Fruit fly (Drosophila melanogaster) whole organism, wandering third instar larva: ENCODE results near the gene CG3402.

Source experiments
- Abd-B ChIP-seq: fragments of >200 bp; optimal IDR thresholded peaks from 2 replicates; lab custom pipeline; 2017; ENCODE audit warnings: missing biosample characterization, missing genetic modification characterization
- CG9705 ChIP-seq: fragments of 200-800 bp; sonication (Bioruptor generic); optimal IDR thresholded peaks from 2 replicates; lab custom pipeline; 2018; ENCODE audit warnings: missing biosample characterization, mild to moderate bottlenecking, missing genetic modification characterization
- CrebA ChIP-seq: fragments of 200-800 bp; sonication (Bioruptor generic); optimal IDR thresholded peaks from 2 replicates; lab custom pipeline; 2016; ENCODE audit warnings: missing biosample characterization, mild to moderate bottlenecking, missing genetic modification characterization, borderline replicate concordance
- Dfd ChIP-seq: fragments of >200 bp; optimal IDR thresholded peaks from 2 replicates; lab custom pipeline; 2017; ENCODE audit warnings: missing biosample characterization, missing genetic modification characterization
- Dif ChIP-seq: fragments of 200-275, 200-300 bp; sonication (Bioruptor generic); optimal IDR thresholded peaks from 2 replicates; lab custom pipeline; 2018; ENCODE audit warnings: missing biosample characterization, missing genetic modification characterization; ENCODE audit not compliant: partially characterized antibody
- GATAd ChIP-seq: sonication (Bioruptor generic); optimal IDR thresholded peaks from 2 replicates; lab custom pipeline; 2016; ENCODE audit warnings: missing biosample characterization, missing genetic modification characterization
- HLH106 ChIP-seq: fragments of 200-800 bp; optimal IDR thresholded peaks from 3 replicates; lab custom pipeline; 2019; ENCODE audit warnings: missing biosample characterization, mild to moderate bottlenecking, missing genetic modification characterization, moderate library complexity
- Hnf4 ChIP-seq: fragments of 200-800 bp; sonication (Bioruptor generic); optimal IDR thresholded peaks from 2 replicates; lab custom pipeline; 2016; ENCODE audit warnings: missing biosample characterization, mild to moderate bottlenecking, missing genetic modification characterization
- Hr78 ChIP-seq: fragments of >200 bp; optimal IDR thresholded peaks from 2 replicates; lab custom pipeline; 2017; ENCODE audit warnings: missing biosample characterization, missing genetic modification characterization
- Hr83 ChIP-seq: fragments of 200-300 bp; sonication (Bioruptor generic); optimal IDR thresholded peaks from 2 replicates; lab custom pipeline; 2016; ENCODE audit warnings: missing biosample characterization, mild to moderate bottlenecking, missing genetic modification characterization, moderate library complexity; ENCODE audit not compliant: poor library complexity, severe bottlenecking
- Jra ChIP-seq: sonication (Bioruptor generic); optimal IDR thresholded peaks from 2 replicates; lab custom pipeline; 2016; ENCODE audit warnings: missing biosample characterization, missing genetic modification characterization
- Mio ChIP-seq: sonication (Bioruptor generic); optimal IDR thresholded peaks from 2 replicates; lab custom pipeline; 2016; ENCODE audit warnings: missing biosample characterization, missing genetic modification characterization
- N ChIP-seq: fragments of >200 bp; optimal IDR thresholded peaks from 2 replicates; lab custom pipeline; 2018; ENCODE audit warnings: missing biosample characterization, missing external identifiers, missing genetic modification characterization
- OdsH ChIP-seq: fragments of 200-800 bp; sonication (Bioruptor generic); optimal IDR thresholded peaks from 2 replicates; lab custom pipeline; 2016; ENCODE audit warnings: missing biosample characterization, mild to moderate bottlenecking, missing genetic modification characterization
- Rel ChIP-seq, 2 experiments: fragments of 200-800 bp; sonication (Bioruptor generic) in 1 of 2; optimal IDR thresholded peaks; 2 replicates in 1 of 2; 3 replicates in 1 of 2; lab custom pipeline; 2016 to 2019; ENCODE audit warnings: mild to moderate bottlenecking in 2 of 2, missing biosample characterization in 2 of 2, missing genetic modification characterization in 2 of 2, moderate library complexity in 1 of 2
- Sp1 ChIP-seq: fragments of 200-800 bp; sonication (Bioruptor generic); optimal IDR thresholded peaks from 3 replicates; lab custom pipeline; 2019; ENCODE audit warnings: missing biosample characterization, mild to moderate bottlenecking, missing genetic modification characterization, moderate library complexity
- Vsx2 ChIP-seq: fragments of 200-300, 225-300 bp; sonication (Bioruptor generic); optimal IDR thresholded peaks from 2 replicates; lab custom pipeline; 2018; ENCODE audit warnings: missing biosample characterization, missing genetic modification characterization; ENCODE audit not compliant: partially characterized antibody
- br ChIP-seq: fragments of 200-800 bp; sonication (Bioruptor generic); optimal IDR thresholded peaks from 2 replicates; lab custom pipeline; 2016; ENCODE audit warnings: missing biosample characterization, missing genetic modification characterization
- dl ChIP-seq, 2 experiments: fragments of 175-275, 200-275 bp in 1 of 2; fragments of 200-275 bp in 1 of 2; sonication (Bioruptor generic); optimal IDR thresholded peaks; lab custom pipeline; 2018; ENCODE audit warnings: mild to moderate bottlenecking in 2 of 2, missing biosample characterization in 2 of 2, missing genetic modification characterization in 2 of 2, moderate library complexity in 2 of 2; ENCODE audit not compliant: partially characterized antibody in 2 of 2, insufficient read depth in 1 of 2
- dmrt93B ChIP-seq: fragments of 200-800 bp; sonication (Bioruptor generic); optimal IDR thresholded peaks from 2 replicates; lab custom pipeline; 2018; ENCODE audit warnings: missing biosample characterization, mild to moderate bottlenecking, missing genetic modification characterization
- dsf ChIP-seq: sonication (Bioruptor generic); optimal IDR thresholded peaks from 2 replicates; lab custom pipeline; 2016; ENCODE audit warnings: missing biosample characterization, missing genetic modification characterization, borderline replicate concordance
- ey ChIP-seq: fragments of 200-800 bp; sonication (Bioruptor generic); optimal IDR thresholded peaks from 2 replicates; lab custom pipeline; 2016; ENCODE audit warnings: missing biosample characterization, missing genetic modification characterization
- foxo ChIP-seq, 2 experiments: fragments of 200-800 bp; sonication (Bioruptor generic); optimal IDR thresholded peaks; 2 replicates in 1 of 2; 3 replicates in 1 of 2; lab custom pipeline; 2016 to 2017; ENCODE audit warnings: missing biosample characterization in 2 of 2, missing genetic modification characterization in 2 of 2
- h ChIP-seq: fragments of 200-800 bp; sonication (Bioruptor generic); optimal IDR thresholded peaks from 3 replicates; lab custom pipeline; 2016; ENCODE audit warnings: missing biosample characterization, mild to moderate bottlenecking, missing genetic modification characterization
- pan ChIP-seq: fragments of >200 bp; optimal IDR thresholded peaks from 2 replicates; lab custom pipeline; 2017
- rgr ChIP-seq: fragments of 200-800 bp; sonication (Bioruptor generic); optimal IDR thresholded peaks from 3 replicates; lab custom pipeline; 2016; ENCODE audit warnings: missing biosample characterization, mild to moderate bottlenecking, missing genetic modification characterization
- sage ChIP-seq: fragments of 200-800 bp; sonication (Bioruptor generic); optimal IDR thresholded peaks from 2 replicates; lab custom pipeline; 2016; ENCODE audit warnings: missing biosample characterization, mild to moderate bottlenecking, missing genetic modification characterization
- sv ChIP-seq: fragments of 200-800 bp; sonication (Bioruptor generic); optimal IDR thresholded peaks from 3 replicates; lab custom pipeline; 2016; ENCODE audit warnings: missing biosample characterization, missing genetic modification characterization
- tai ChIP-seq: sonication (Bioruptor generic); optimal IDR thresholded peaks from 2 replicates; lab custom pipeline; 2016; ENCODE audit warnings: missing biosample characterization, missing genetic modification characterization
- usp ChIP-seq: fragments of >200 bp; optimal IDR thresholded peaks from 2 replicates; lab custom pipeline; 2017; ENCODE audit warnings: missing biosample characterization, missing genetic modification characterization
- woc ChIP-seq: sonication (Bioruptor generic); optimal IDR thresholded peaks from 2 replicates; lab custom pipeline; 2016; ENCODE audit warnings: missing biosample characterization, mild to moderate bottlenecking, missing genetic modification characterization

Gene CG3402

DNA sequence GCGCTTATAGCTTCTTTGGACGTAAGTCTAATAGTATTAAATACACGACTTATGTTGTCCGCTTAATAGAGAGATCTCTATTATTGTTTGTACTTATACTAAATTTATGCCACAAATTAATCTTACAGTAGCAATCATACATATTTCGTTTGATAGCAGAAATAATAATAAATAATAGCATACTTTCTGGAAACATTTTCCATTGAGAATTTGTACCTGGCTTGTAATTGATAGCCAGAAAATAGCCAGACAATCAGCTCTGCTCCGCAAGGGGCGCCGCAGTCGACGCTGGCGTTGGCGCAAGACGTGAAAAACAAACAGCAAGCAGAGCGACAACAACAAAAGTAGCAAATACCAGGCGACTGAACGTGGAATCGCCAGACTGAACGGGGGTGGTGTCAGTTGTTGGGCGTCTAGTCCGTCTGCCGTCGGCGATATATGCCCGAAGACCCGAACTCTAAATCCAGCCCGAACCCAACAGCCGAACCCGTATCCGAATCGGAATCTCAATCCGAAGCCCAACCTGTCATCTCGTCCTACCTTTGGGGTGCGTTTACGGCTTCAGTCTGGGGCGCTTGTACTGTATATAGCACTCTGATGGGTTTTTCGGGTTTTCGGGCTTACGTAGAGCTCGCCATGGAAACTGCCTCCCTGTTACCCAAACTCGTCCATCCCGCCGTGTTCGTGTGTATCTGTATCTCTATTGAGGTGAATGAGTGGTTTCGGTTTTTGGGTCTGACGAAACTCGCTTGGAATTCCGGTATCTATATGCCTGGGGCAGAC lies 46.9 kb upstream of the CG3402 start (continued):
- TF ChIP-seq Hnf4 (GFP tag; lab: Kevin White, UChicago) (no peak), sage (GFP tag; lab: Kevin White, UChicago) (no peak), tai (no peak), ey (GFP tag; lab: Kevin White, UChicago) (peak; percentile 35), HLH106 (peak; percentile 24), dsf (GFP tag; lab: Kevin White, UChicago) (no peak), Rel (GFP tag; optimal IDR thresholded peaks at IDR 0.05; lab: Kevin White, UChicago) (no peak), Rel (tag; optimal IDR thresholded peaks at IDR 0.05; lab: Kevin White, UChicago) (no peak), br (GFP tag; lab: Kevin White, UChicago) (peak; percentile 47), sv (GFP tag; lab: Kevin White, UChicago) (peak; percentile 33), dl (GFP tag; optimal IDR thresholded peaks at IDR 0.05; lab: Kevin White, UChicago; ENCODE audit: insufficient read depth in 1 of 2, partially characterized antibody in 2 of 2) (no peak), dmrt93B (GFP tag; lab: Kevin White, UChicago) (peak; percentile 10), Mio (GFP tag; lab: Kevin White, UChicago) (no peak), Hr78 (GFP tag; lab: Kevin White, UChicago) (no peak), Dfd (GFP tag; lab: Kevin White, UChicago) (no peak), foxo (GFP tag; optimal IDR thresholded peaks at IDR 0.05; lab: Kevin White, UChicago) (peak in 1 of 2 experiments; percentile 59)
- TF ChIP-seq, all 38 proteins: peak for 14

DNA sequence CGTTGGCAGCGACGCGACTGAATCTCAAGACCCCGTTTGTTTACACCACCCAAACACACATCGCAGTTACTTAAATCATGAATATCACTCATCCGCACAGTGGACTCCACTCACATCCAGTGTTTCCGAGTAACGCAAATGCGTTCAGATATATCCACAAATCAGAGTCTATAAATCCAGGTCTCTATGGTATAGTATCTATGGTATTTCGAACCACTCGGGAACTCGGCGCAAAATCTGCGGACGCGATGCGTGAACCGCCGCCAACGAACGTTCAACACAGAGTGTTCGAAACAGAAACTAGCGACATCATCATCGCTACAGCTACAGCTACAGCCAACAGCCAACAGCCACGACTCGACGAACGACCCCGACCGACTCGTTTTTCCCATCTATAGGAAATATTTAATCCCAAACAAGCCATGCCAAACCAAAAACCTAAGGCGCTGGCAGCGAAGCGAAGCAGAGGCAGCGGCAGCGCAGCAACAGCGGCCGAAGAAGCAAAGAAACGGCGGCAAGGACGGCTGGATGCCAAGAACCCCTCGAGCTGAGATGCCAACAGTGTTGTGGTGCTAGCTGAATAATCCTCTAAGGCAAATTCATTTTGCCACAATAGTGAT lies 46.2 kb upstream of the CG3402 start, which contains the start of gene CG13894:
CG13894 (minus strand) TSS at position 397 of the 620 bp plus-strand sequence.
- TF ChIP-seq rgr (GFP tag; lab: Kevin White, UChicago) (no peak), Dif (GFP tag; lab: Kevin White, UChicago) (no peak), dmrt93B (GFP tag; lab: Kevin White, UChicago) (no peak), CrebA (GFP tag; lab: Kevin White, UChicago) (no peak), br (GFP tag; lab: Kevin White, UChicago) (no peak), N (GFP tag; lab: Kevin White, UChicago) (no peak), Jra (no peak), GATAd (GFP tag; lab: Kevin White, UChicago) (no peak), Sp1 (GFP tag; lab: Kevin White, UChicago) (no peak), tai (no peak), h (GFP tag; lab: Kevin White, UChicago) (no peak), dsf (GFP tag; lab: Kevin White, UChicago) (no peak), pan (lab: Kevin White, UChicago) (no peak), Hr83 (GFP tag; lab: Kevin White, UChicago) (no peak), dl (GFP tag; optimal IDR thresholded peaks at IDR 0.05; lab: Kevin White, UChicago; ENCODE audit: insufficient read depth in 1 of 2, partially characterized antibody in 2 of 2) (no peak)
- TF ChIP-seq, all 38 proteins: peak for 0

DNA sequence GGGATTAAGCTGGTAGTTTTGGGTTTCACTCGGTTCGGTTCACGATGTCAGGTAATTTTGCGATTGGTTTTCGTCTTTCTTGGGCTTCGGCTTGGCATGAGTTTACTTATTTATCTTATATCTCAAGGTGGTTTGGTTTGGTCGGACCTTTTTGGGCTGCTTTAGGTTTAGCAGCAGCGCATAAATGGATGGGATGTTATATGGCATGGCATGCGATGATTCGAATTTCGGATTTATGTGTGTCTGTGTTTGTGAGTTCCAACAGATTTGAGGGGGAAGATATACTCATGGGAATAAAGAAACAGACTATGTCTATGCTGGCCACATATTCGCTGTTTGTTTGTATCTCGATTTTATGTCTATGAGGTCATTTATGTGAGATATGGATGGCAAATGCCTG lies 45.0 kb upstream of the CG3402 start:
- TF ChIP-seq Hr83 (GFP tag; lab: Kevin White, UChicago) = no peak
- TF ChIP-seq OdsH (GFP tag; lab: Kevin White, UChicago) = no peak
- no peak for TF ChIP-seq Rel (GFP tag; optimal IDR thresholded peaks at IDR 0.05; lab: Kevin White, UChicago)
- no peak for TF ChIP-seq Rel (tag; optimal IDR thresholded peaks at IDR 0.05; lab: Kevin White, UChicago)
- no peak for TF ChIP-seq ey (GFP tag; lab: Kevin White, UChicago)
- TF ChIP-seq Jra = no peak
- no peak for TF ChIP-seq tai
- TF ChIP-seq usp = no peak
- no peak for TF ChIP-seq Vsx2 (GFP tag; lab: Kevin White, UChicago)
- no peak for TF ChIP-seq Abd-B (GFP tag; lab: Kevin White, UChicago)
- TF ChIP-seq woc = no peak
- TF ChIP-seq Mio (GFP tag; lab: Kevin White, UChicago) = no peak
- TF ChIP-seq Hnf4 (GFP tag; lab: Kevin White, UChicago) = no peak
- no peak for TF ChIP-seq rgr (GFP tag; lab: Kevin White, UChicago)
- TF ChIP-seq dl (GFP tag; optimal IDR thresholded peaks at IDR 0.05; lab: Kevin White, UChicago; ENCODE audit: insufficient read depth in 1 of 2, partially characterized antibody in 2 of 2) = no peak
- no peak for TF ChIP-seq foxo (GFP tag; optimal IDR thresholded peaks at IDR 0.05; lab: Kevin White, UChicago)
- no peak for TF ChIP-seq CG9705
